Fruit fly (Drosophila melanogaster): ENCODE results near the gene Had1.

The Had1 gene

dm6 chrX:16279340-16279941 is 29.0 kb downstream of the Had1 start (continued):
- TF ChIP-seq sr (GFP tag; IDR thresholded peaks at IDR 0.05): peak; percentile 73; the same call in 1 of the 3 replicates
- peak; percentile 43 for TF ChIP-seq dm (GFP tag; optimal IDR thresholded peaks at IDR 0.05)
- peak; percentile 88 for TF ChIP-seq CG2678 (tag; optimal IDR thresholded peaks at IDR 0.05)
- TF ChIP-seq CG31441 (GFP tag; IDR thresholded peaks at IDR 0.05): peak; percentile 49
- peak; percentile 31 for TF ChIP-seq emc (GFP tag; optimal IDR thresholded peaks at IDR 0.05)
- TF ChIP-seq CG9797 (GFP tag; optimal IDR thresholded peaks at IDR 0.05): no peak
- TF ChIP-seq Lpt (GFP tag; optimal IDR thresholded peaks at IDR 0.05): no peak
- peak; percentile 77 for TF ChIP-seq schlank (tag; optimal IDR thresholded peaks at IDR 0.05)
- TF ChIP-seq cad (GFP tag; optimal IDR thresholded peaks at IDR 0.05): no peak
- peak; percentile 21 for TF ChIP-seq CG6683 (GFP tag; optimal IDR thresholded peaks at IDR 0.05)
- no peak for TF ChIP-seq nerfin-2 (GFP tag; IDR thresholded peaks at IDR 0.05; ENCODE audit: partially characterized antibody)
- peak; percentile 66; the same call in 2 of the 3 replicates for TF ChIP-seq CG2889 (GFP tag; IDR thresholded peaks at IDR 0.05)
- peak; percentile 94 for TF ChIP-seq Med (GFP tag)
- TF ChIP-seq CrebB (tag; optimal IDR thresholded peaks at IDR 0.05): peak; percentile 22
- peak; percentile 89 for TF ChIP-seq H2.0 (GFP tag; IDR thresholded peaks at IDR 0.05)
- TF ChIP-seq NC2β (GFP tag; optimal IDR thresholded peaks at IDR 0.05): peak; percentile 30
- peak; percentile 59 for TF ChIP-seq CG15696 (tag; optimal IDR thresholded peaks at IDR 0.05)
- TF ChIP-seq CG14014 (GFP tag; IDR thresholded peaks at IDR 0.05): peak; percentile 82
- TF ChIP-seq CG12942 (GFP tag; optimal IDR thresholded peaks at IDR 0.05): peak; percentile 65
- TF ChIP-seq oc (tag; optimal IDR thresholded peaks at IDR 0.05): peak; percentile 61
- peak; percentile 68 for TF ChIP-seq unpg (GFP tag; optimal IDR thresholded peaks at IDR 0.05)
- peak; percentile 93 for TF ChIP-seq vvl (GFP tag; IDR thresholded peaks at IDR 0.05)
- peak; percentile 73 for TF ChIP-seq CG18599 (GFP tag; optimal IDR thresholded peaks at IDR 0.05)
- TF ChIP-seq CG17612 (GFP tag; IDR thresholded peaks at IDR 0.05): peak; percentile 85
- no peak for TF ChIP-seq CG14860 (GFP tag; IDR thresholded peaks at IDR 0.05; ENCODE audit: partially characterized antibody)
- TF ChIP-seq tio (GFP tag; optimal IDR thresholded peaks at IDR 0.05): peak; percentile 71
- peak; percentile 56; the same call in 2 of the 3 replicates for TF ChIP-seq CG16813 (GFP tag; IDR thresholded peaks at IDR 0.05; ENCODE audit: partially characterized antibody)
- TF ChIP-seq dmrt11E (tag; optimal IDR thresholded peaks at IDR 0.05): peak; percentile 61
- TF ChIP-seq CG4404 (GFP tag; IDR thresholded peaks at IDR 0.05): peak; percentile 91
- TF ChIP-seq ara (GFP tag; IDR thresholded peaks at IDR 0.05): peak; percentile 90
- peak; percentile 68 for TF ChIP-seq lbe (GFP tag; optimal IDR thresholded peaks at IDR 0.05)
- peak; percentile 70 for TF ChIP-seq CG12071 (GFP tag; optimal IDR thresholded peaks at IDR 0.05)
- peak; percentile 21 for TF ChIP-seq gro (GFP tag; optimal IDR thresholded peaks at IDR 0.05)
- TF ChIP-seq corto (GFP tag; optimal IDR thresholded peaks at IDR 0.05): no peak
- peak; percentile 79 for TF ChIP-seq HHEX (GFP tag; optimal IDR thresholded peaks at IDR 0.05)
- peak; percentile 84 for TF ChIP-seq gce (GFP tag; IDR thresholded peaks at IDR 0.05)
- TF ChIP-seq Bdp1 (GFP tag; optimal IDR thresholded peaks at IDR 0.05): peak; percentile 31
- peak; percentile 85 for TF ChIP-seq otp (GFP tag; IDR thresholded peaks at IDR 0.05)
- peak; percentile 83 for TF ChIP-seq sim (GFP tag; IDR thresholded peaks at IDR 0.05)
- no peak for TF ChIP-seq z (GFP tag; IDR thresholded peaks at IDR 0.05)
- no peak for TF ChIP-seq hkb (optimal IDR thresholded peaks at IDR 0.05)
- TF ChIP-seq hkb (GFP tag; IDR thresholded peaks at IDR 0.05): peak; percentile 85
- TF ChIP-seq Hr51 (GFP tag; optimal IDR thresholded peaks at IDR 0.05): peak; percentile 14 to 68
- no peak for TF ChIP-seq Hand (GFP tag; optimal IDR thresholded peaks at IDR 0.05)
- TF ChIP-seq CG43689 (GFP tag; IDR thresholded peaks at IDR 0.05): peak; percentile 70
- peak; percentile 85 for TF ChIP-seq CG4424 (GFP tag; optimal IDR thresholded peaks at IDR 0.05)
- no peak for TF ChIP-seq CG34224 (GFP tag; IDR thresholded peaks at IDR 0.05; ENCODE audit: partially characterized antibody)
- peak; percentile 84 for TF ChIP-seq tgo (GFP tag; IDR thresholded peaks at IDR 0.05)
- peak; percentile 76 for TF ChIP-seq CG5245 (GFP tag; optimal IDR thresholded peaks at IDR 0.05)
- peak; percentile 61 for TF ChIP-seq tx (GFP tag; optimal IDR thresholded peaks at IDR 0.05)

All from whole organism, embryonic.